Worm (Caenorhabditis elegans) whole organism, early embryonic: ENCODE measurements around the gene C27H6.9.
"Not testable (repeated sequence)": the region's sequence is repeated elsewhere in the genome, so short reads cannot be mapped to it uniquely, and the experiment has no call there.

ENCODE experiments used
- B0310.2 ChIP-seq: sonication (generic microtip); optimal IDR thresholded peaks from 2 replicates; lab custom pipeline; 2016; ENCODE audit warnings: mild to moderate bottlenecking, missing genetic modification characterization, missing compliant biosample characterization
- F13C5.2 ChIP-seq: sonication (generic microtip); optimal IDR thresholded peaks from 2 replicates; lab custom pipeline; 2017; ENCODE audit warnings: mild to moderate bottlenecking, missing genetic modification characterization, inconsistent platforms, missing compliant biosample characterization
- aly-1 ChIP-seq: sonication (generic microtip); optimal IDR thresholded peaks from 2 replicates; lab custom pipeline; 2016; ENCODE audit warnings: missing genetic modification characterization, missing compliant biosample characterization
- ama-1 ChIP-seq: fragments of 150-350 bp; optimal IDR thresholded peaks from 2 replicates; lab custom pipeline; 2014
- ceh-13 ChIP-seq: fragments of 200-800 bp; sonication (Bioruptor generic); optimal IDR thresholded peaks from 2 replicates; lab custom pipeline; 2018; ENCODE audit warnings: mild to moderate bottlenecking, missing genetic modification characterization, missing compliant biosample characterization
- ceh-36 ChIP-seq: sonication (generic microtip); optimal IDR thresholded peaks from 2 replicates; lab custom pipeline; 2016; ENCODE audit warnings: missing genetic modification characterization, inconsistent platforms, missing compliant biosample characterization
- ets-7 ChIP-seq: sonication (generic microtip); optimal IDR thresholded peaks from 2 replicates; lab custom pipeline; 2016; ENCODE audit warnings: missing genotype, missing genetic modification characterization, missing compliant biosample characterization
- flt-1 ChIP-seq: fragments of 200-800 bp; sonication (Bioruptor generic); IDR thresholded peaks from 2 replicates; pipeline ENCODE4 v1.3.6; 2022; ENCODE audit warnings: missing genetic modification characterization, missing compliant biosample characterization
- hmbx-1 ChIP-seq: sonication (generic microtip); optimal IDR thresholded peaks from 2 replicates; lab custom pipeline; 2016; ENCODE audit warnings: mild to moderate bottlenecking, missing genetic modification characterization, missing compliant biosample characterization
- hmg-4 ChIP-seq: fragments of 200-800 bp; sonication (Bioruptor generic); optimal IDR thresholded peaks from 2 replicates; lab custom pipeline; 2018; ENCODE audit warnings: mild to moderate bottlenecking, missing genetic modification characterization, missing compliant biosample characterization
- hnd-1 ChIP-seq: sonication (generic microtip); optimal IDR thresholded peaks from 2 replicates; lab custom pipeline; 2016; ENCODE audit warnings: missing genetic modification characterization, missing compliant biosample characterization
- pes-1 ChIP-seq: fragments of 200-800 bp; sonication (Bioruptor generic); IDR thresholded peaks from 2 replicates; pipeline ENCODE4 v1.3.6; 2022; ENCODE audit warnings: missing genetic modification reagents, missing genetic modification characterization, missing compliant biosample characterization
- scrt-1 ChIP-seq: fragments of 200-800 bp; sonication (Bioruptor generic); IDR thresholded peaks from 2 replicates; pipeline ENCODE4 v1.3.6; 2022; ENCODE audit warnings: missing genetic modification characterization, missing compliant biosample characterization
- sea-1 ChIP-seq: fragments of 200-800 bp; sonication (Bioruptor generic); conservative IDR thresholded peaks from 2 replicates; pipeline ENCODE4 v1.3.6; 2022; ENCODE audit warnings: missing genetic modification characterization, missing compliant biosample characterization
- tbx-11 ChIP-seq: fragments of 200-800 bp; sonication (Bioruptor generic); IDR thresholded peaks from 2 replicates; pipeline ENCODE4 v1.3.6; 2022; ENCODE audit warnings: missing genetic modification characterization, missing compliant biosample characterization
- tbx-37 ChIP-seq: fragments of 200-800 bp; sonication (Bioruptor generic); conservative IDR thresholded peaks from 2 replicates; pipeline ENCODE4 v1.3.6; 2022; ENCODE audit warnings: missing genetic modification reagents, missing genetic modification characterization, missing compliant biosample characterization
- tra-4 ChIP-seq: sonication (generic microtip); optimal IDR thresholded peaks from 2 replicates; lab custom pipeline; 2017; ENCODE audit warnings: missing genetic modification characterization, missing compliant biosample characterization

The C27H6.9 gene

DNA sequence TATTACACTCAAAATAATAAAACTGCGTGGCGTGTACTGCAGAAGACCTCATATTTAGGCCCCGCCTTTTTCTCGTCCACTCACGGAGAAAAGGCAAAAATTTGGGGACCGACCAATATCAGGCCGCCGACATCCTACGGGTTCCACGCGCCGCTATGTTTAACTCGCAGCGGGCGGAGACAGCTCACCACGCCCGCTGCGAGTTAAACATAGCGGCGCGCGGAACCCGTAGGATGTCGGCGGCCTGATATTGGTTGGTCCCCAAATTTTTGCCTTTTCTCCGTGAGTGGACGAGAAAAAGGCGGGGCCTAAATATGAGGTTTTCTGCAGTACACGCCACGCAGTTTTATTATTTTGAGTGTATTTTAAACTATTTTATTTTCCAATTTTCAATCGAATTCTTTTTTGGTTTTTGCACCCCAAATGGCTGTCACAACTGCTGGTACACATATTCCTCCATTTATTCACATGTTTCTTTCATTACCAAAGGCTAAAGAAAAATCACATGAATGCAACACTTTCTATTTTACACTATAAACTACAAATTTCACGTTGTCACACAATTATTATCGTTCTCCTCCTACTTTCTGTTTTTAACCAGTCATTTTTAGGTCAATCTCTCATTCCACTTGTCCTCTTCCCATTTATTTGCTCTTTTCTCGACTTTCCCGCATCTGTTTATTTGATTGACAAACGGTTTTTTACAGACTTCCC, 21.5 kb downstream of the C27H6.9 start, which contains the start of gene uda-1:
TSS of gene uda-1 (plus strand) at position 708 of the 714 bp plus-strand sequence.
- TF ChIP-seq ama-1 (lab: Kevin White, UChicago); ceh-13 (GFP tag; lab: Kevin White, UChicago); B0310.2 (tag; lab: Kevin White, UChicago): not testable (repeated sequence)

DNA sequence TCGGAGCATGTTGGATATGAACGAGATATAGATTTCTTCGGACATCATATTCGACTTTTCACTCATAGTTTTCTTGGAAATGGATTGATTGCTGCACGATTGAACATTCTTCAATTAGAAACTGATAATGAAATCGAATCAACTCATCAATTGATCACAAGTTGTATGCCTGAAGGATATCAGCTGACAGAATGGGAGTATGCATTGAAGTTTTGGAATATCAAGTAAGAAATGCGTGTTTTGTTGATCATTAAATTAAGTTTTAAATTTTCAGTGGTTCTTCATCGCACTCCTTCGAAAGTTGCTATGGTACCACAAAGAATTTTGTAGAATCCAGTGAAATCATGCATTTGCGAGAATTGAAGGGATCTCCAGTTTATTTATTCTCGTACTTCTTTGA, 23.7 kb downstream of the C27H6.9 start:
- no peak for TF ChIP-seq pes-1 (GFP tag; lab: Robert Waterston, UW)
- TF ChIP-seq scrt-1 = no peak
- TF ChIP-seq tbx-37 = no peak
- TF ChIP-seq hmbx-1 (tag; lab: Kevin White, UChicago) = no peak
- TF ChIP-seq tra-4 (tag; lab: Kevin White, UChicago) = no peak
- no peak for TF ChIP-seq tbx-11
- no peak for TF ChIP-seq hmg-4
- no peak for TF ChIP-seq ceh-13 (GFP tag; lab: Kevin White, UChicago)
- TF ChIP-seq aly-1 (tag; lab: Kevin White, UChicago) = no peak
- no peak for TF ChIP-seq ama-1 (lab: Kevin White, UChicago)
- no peak for TF ChIP-seq ets-7 (tag; lab: Kevin White, UChicago)
- no peak for TF ChIP-seq hnd-1 (tag; lab: Kevin White, UChicago)
- no peak for TF ChIP-seq sea-1 (GFP tag; lab: Robert Waterston, UW)
- TF ChIP-seq B0310.2 (tag; lab: Kevin White, UChicago) = no peak
- TF ChIP-seq flt-1 (GFP tag; lab: Robert Waterston, UW) = no peak
- no peak for TF ChIP-seq F13C5.2 (tag; lab: Kevin White, UChicago)
- no peak for TF ChIP-seq ceh-36 (tag; lab: Kevin White, UChicago)

DNA sequence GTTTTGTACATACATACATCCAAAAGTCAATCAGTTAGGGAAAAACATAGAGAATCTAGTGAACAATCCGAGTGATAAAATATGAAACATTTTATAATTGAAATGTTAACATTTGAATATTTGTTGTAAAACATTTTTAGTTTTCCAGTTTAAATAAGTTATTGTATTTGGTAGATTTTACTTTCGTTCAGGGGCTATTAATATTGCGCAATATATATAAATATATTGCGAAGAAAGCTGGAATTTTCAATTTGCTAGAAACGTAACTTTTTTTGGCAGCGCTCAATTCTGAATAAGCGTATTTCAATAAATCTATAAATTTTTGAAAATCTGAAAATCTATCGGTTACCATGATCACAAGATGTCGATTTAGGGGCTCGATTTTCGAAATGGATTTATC, 24.8 kb downstream of the C27H6.9 start:
- TF ChIP-seq ama-1 (lab: Kevin White, UChicago) (no peak), hnd-1 (tag; lab: Kevin White, UChicago) (no peak), ets-7 (tag; lab: Kevin White, UChicago) (no peak), B0310.2 (tag; lab: Kevin White, UChicago) (no peak), tbx-11 (no peak), hmbx-1 (tag; lab: Kevin White, UChicago) (no peak), tbx-37 (no peak), ceh-36 (tag; lab: Kevin White, UChicago) (no peak)

DNA sequence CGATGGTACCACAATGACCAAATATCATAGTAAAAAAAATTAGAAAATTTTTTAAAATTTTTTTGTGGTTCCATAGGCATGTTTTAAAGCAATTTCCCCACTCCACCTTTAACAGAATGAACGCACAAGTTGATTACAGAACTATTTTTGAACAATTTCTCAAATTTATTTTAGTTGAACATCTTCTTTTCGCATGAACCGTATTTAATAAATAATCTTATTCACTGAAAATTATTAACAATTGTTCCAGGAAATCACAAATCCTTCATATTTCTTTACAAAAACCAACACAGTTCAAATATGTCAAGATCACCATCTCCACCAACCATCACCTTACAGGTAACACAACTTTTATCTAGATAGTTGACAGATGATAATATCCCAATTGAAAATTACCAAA, 29.0 kb downstream of the C27H6.9 start, which contains the start of gene lea-1:
TSS of gene lea-1 (plus strand) at position 301 of the 400 bp plus-strand sequence.
- TF ChIP-seq tbx-11 (no peak), ets-7 (tag; lab: Kevin White, UChicago) (no peak), ceh-36 (tag; lab: Kevin White, UChicago) (no peak), ceh-13 (GFP tag; lab: Kevin White, UChicago) (no peak), hnd-1 (tag; lab: Kevin White, UChicago) (no peak), F13C5.2 (tag; lab: Kevin White, UChicago) (no peak), hmbx-1 (tag; lab: Kevin White, UChicago) (no peak)

DNA sequence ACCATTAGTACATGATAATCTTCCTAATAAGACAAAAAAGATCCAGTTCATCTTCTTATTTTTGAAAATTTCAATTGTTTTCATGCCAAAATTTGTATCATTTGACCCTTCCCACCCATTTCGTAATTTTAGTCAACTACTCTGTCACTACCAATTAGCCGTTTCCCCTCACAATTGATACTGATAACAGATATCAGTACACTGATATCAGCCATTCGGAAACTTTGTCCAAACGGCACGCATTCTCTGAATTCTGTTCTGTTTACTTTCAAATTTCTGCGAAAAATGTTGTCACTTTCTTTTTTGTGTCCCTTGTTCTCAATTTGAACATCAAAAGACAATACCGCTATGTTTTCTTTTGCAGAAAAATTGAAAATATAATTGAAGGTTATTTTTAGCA, 30.0 kb downstream of the C27H6.9 start:
- TF ChIP-seq F13C5.2 (tag; lab: Kevin White, UChicago) = no peak

DNA sequence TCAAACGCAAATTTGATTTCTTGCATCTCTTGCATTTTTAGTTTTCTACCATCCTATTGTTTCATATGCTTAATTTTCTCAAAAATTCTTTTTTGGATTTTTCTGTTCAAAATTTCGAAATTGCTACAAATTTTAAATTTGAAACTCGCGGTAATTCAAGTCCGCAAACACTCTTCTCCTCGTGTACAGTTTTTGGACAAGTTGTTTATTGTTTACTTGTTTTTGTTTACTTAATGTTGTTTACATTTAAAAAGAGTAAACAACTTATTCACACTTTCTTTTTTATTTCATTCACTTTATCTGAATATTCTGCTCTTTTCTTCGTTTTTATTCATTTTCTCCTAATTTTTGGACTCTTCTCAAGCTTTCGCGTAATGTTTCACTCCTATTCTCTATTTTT, 35.6 kb downstream of the C27H6.9 start:
- TF ChIP-seq hnd-1 (tag; lab: Kevin White, UChicago) (no peak), hmg-4 (no peak), F13C5.2 (tag; lab: Kevin White, UChicago) (no peak), aly-1 (tag; lab: Kevin White, UChicago) (no peak), flt-1 (GFP tag; lab: Robert Waterston, UW) (no peak), ceh-36 (tag; lab: Kevin White, UChicago) (no peak), B0310.2 (tag; lab: Kevin White, UChicago) (no peak), tbx-37 (no peak), ama-1 (lab: Kevin White, UChicago) (no peak), ets-7 (tag; lab: Kevin White, UChicago) (no peak), sea-1 (GFP tag; lab: Robert Waterston, UW) (no peak), ceh-13 (GFP tag; lab: Kevin White, UChicago) (no peak), hmbx-1 (tag; lab: Kevin White, UChicago) (no peak), tbx-11 (no peak), scrt-1 (no peak)

DNA sequence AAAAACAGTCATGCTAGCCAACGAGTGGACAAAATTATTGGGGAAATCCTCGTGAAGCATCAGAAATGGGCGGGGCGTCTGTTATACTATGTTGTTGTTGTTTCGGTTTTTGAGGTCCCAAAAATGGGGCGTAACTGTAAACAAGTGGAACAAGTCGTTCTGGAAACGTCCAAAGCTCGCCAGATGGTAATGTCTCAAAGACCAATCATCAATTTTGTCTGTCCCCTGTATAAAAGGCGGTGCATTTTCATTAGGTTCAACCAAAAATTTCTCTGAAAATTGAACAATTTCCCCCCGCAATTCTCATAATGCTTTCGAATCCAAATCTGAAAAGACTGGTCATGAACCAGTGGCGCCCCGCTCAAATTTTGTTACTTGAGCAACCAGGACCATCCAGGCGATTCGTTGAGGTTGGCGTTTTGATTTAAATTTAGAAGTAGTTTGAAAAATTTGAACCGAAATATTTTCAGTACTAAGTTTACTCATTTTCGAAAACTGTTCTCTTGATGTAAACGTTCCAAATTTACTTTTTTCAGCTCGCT, 36.5 kb downstream of the C27H6.9 start:
- TF ChIP-seq tra-4 (tag; lab: Kevin White, UChicago) (no peak), F13C5.2 (tag; lab: Kevin White, UChicago) (no peak), ceh-36 (tag; lab: Kevin White, UChicago) (no peak), ama-1 (lab: Kevin White, UChicago) (no peak), hnd-1 (tag; lab: Kevin White, UChicago) (no peak), hmbx-1 (tag; lab: Kevin White, UChicago) (no peak), flt-1 (GFP tag; lab: Robert Waterston, UW) (no peak), ets-7 (tag; lab: Kevin White, UChicago) (no peak), ceh-13 (GFP tag; lab: Kevin White, UChicago) (no peak), hmg-4 (no peak), B0310.2 (tag; lab: Kevin White, UChicago) (no peak), scrt-1 (no peak)
